Fruit fly (Drosophila melanogaster) whole organism, embryonic: ENCODE measurements around the gene CG31638.
A peak's percentile ranks its signal among the peaks of the same experiment; 100 is the strongest.

Experiments used
- B-H2 ChIP-seq: fragments of 200-800 bp; sonication (Bioruptor generic); optimal IDR thresholded peaks from 2 replicates; lab custom pipeline; 2018; ENCODE audit warnings: missing biosample characterization, mild to moderate bottlenecking, missing genetic modification characterization
- CG10565 ChIP-seq: fragments of 200-800 bp; sonication (Bioruptor generic); optimal IDR thresholded peaks from 3 replicates; lab custom pipeline; 2016; ENCODE audit warnings: missing biosample characterization, mild to moderate bottlenecking, missing genetic modification characterization
- CG11504 ChIP-seq: fragments of 200-800 bp; sonication (Bioruptor generic); optimal IDR thresholded peaks from 3 replicates; lab custom pipeline; 2019; ENCODE audit warnings: missing biosample characterization, mild to moderate bottlenecking, missing genetic modification characterization, moderate library complexity
- CG11695 ChIP-seq: fragments of 200-800 bp; sonication (Bioruptor generic); IDR thresholded peaks from 3 replicates; pipeline ENCODE4 v1.3.6; 2022; ENCODE audit warnings: missing biosample characterization, missing genetic modification characterization
- CG12071 ChIP-seq: fragments of 200-800 bp; sonication (Bioruptor generic); optimal IDR thresholded peaks from 3 replicates; lab custom pipeline; 2018; ENCODE audit warnings: missing biosample characterization, mild to moderate bottlenecking, missing genetic modification characterization
- CG12942 ChIP-seq: fragments of 200-800 bp; sonication (Bioruptor generic); optimal IDR thresholded peaks from 3 replicates; lab custom pipeline; 2016; ENCODE audit warnings: missing biosample characterization, missing genetic modification characterization
- CG13296 ChIP-seq: fragments of 200-800 bp; sonication (Bioruptor generic); optimal IDR thresholded peaks from 3 replicates; lab custom pipeline; 2018; ENCODE audit warnings: missing biosample characterization, mild to moderate bottlenecking, missing genetic modification characterization
- CG16863 ChIP-seq: fragments of 200-800 bp; sonication (Bioruptor generic); optimal IDR thresholded peaks from 3 replicates; lab custom pipeline; 2016; ENCODE audit warnings: missing biosample characterization, missing genetic modification characterization
- CG17359 ChIP-seq: fragments of 200-800 bp; sonication (Bioruptor generic); optimal IDR thresholded peaks from 3 replicates; lab custom pipeline; 2018; ENCODE audit warnings: missing biosample characterization, mild to moderate bottlenecking, missing genetic modification characterization, moderate library complexity
- CG18599 ChIP-seq: fragments of 200-800 bp; sonication (Bioruptor generic); optimal IDR thresholded peaks from 3 replicates; lab custom pipeline; 2017; ENCODE audit warnings: missing biosample characterization, missing genetic modification characterization, mild to moderate bottlenecking, moderate library complexity, missing genetic modification reagents
- CG5953 ChIP-seq: fragments of 200-800 bp; sonication (Bioruptor generic); IDR thresholded peaks from 2 replicates; pipeline ENCODE4 v1.3.6; 2022; ENCODE audit warnings: missing biosample characterization, missing genetic modification characterization
- CG6689 ChIP-seq: fragments of 200-800 bp; sonication (Bioruptor generic); IDR thresholded peaks from 2 replicates; pipeline ENCODE4 v1.3.6; 2022; ENCODE audit warnings: missing biosample characterization, missing genetic modification characterization
- CG6791 ChIP-seq: fragments of 200-800 bp; sonication (Bioruptor generic); IDR thresholded peaks from 3 replicates; pipeline ENCODE4 v1.3.6; 2022; ENCODE audit warnings: missing biosample characterization, missing genetic modification characterization; ENCODE audit not compliant: partially characterized antibody
- CG7556 ChIP-seq: fragments of 200-800 bp; sonication (Bioruptor generic); optimal IDR thresholded peaks from 2 replicates; lab custom pipeline; 2017; ENCODE audit warnings: missing biosample characterization, mild to moderate bottlenecking, missing genetic modification characterization
- CG7745 ChIP-seq: fragments of 200-800 bp; sonication (Bioruptor generic); optimal IDR thresholded peaks from 2 replicates; lab custom pipeline; 2018; ENCODE audit warnings: missing biosample characterization, mild to moderate bottlenecking, missing genetic modification characterization, moderate library complexity
- CG7987 ChIP-seq: fragments of 200-800 bp; sonication (Bioruptor generic); optimal IDR thresholded peaks from 2 replicates; lab custom pipeline; 2018; ENCODE audit warnings: missing biosample characterization, mild to moderate bottlenecking, missing genetic modification characterization, moderate library complexity
- CG8290 ChIP-seq, 3 experiments: fragments of 200-800 bp; sonication (Bioruptor generic); optimal IDR thresholded peaks; 2 replicates each; lab custom pipeline; 2016 to 2019; ENCODE audit warnings: missing biosample characterization in 3 of 3, missing genetic modification characterization in 3 of 3, mild to moderate bottlenecking in 2 of 3, moderate library complexity in 1 of 3
- CG8388 ChIP-seq: fragments of 200-800 bp; sonication (Bioruptor generic); optimal IDR thresholded peaks from 2 replicates; lab custom pipeline; 2019; ENCODE audit warnings: missing biosample characterization, mild to moderate bottlenecking, missing genetic modification characterization, moderate library complexity
- CG9727 ChIP-seq: fragments of 200-800 bp; sonication (Bioruptor generic); optimal IDR thresholded peaks from 3 replicates; lab custom pipeline; 2017; ENCODE audit warnings: missing biosample characterization, mild to moderate bottlenecking, missing genetic modification characterization
- Ets97D ChIP-seq: fragments of 200-800 bp; sonication (Bioruptor generic); optimal IDR thresholded peaks from 3 replicates; lab custom pipeline; 2016; ENCODE audit warnings: missing biosample characterization, missing genetic modification characterization
- Fer3 ChIP-seq: fragments of 200-800 bp; sonication (Bioruptor generic); optimal IDR thresholded peaks from 2 replicates; lab custom pipeline; 2018; ENCODE audit warnings: missing biosample characterization, mild to moderate bottlenecking, missing genetic modification characterization, moderate library complexity
- HLH4C ChIP-seq: fragments of 200-800 bp; sonication (Bioruptor generic); IDR thresholded peaks from 3 replicates; pipeline ENCODE4 v1.3.6; 2022; ENCODE audit warnings: missing biosample characterization, missing genetic modification characterization; ENCODE audit not compliant: partially characterized antibody
- Hsf ChIP-seq: fragments of 200-800 bp; sonication (Bioruptor generic); optimal IDR thresholded peaks from 3 replicates; lab custom pipeline; 2016; ENCODE audit warnings: missing biosample characterization, missing genetic modification characterization
- NfI ChIP-seq: fragments of 200-800 bp; sonication (Bioruptor generic); optimal IDR thresholded peaks from 3 replicates; lab custom pipeline; 2018; ENCODE audit warnings: missing biosample characterization, mild to moderate bottlenecking, missing genetic modification characterization, moderate library complexity
- Rx ChIP-seq: fragments of 200-800 bp; sonication (Bioruptor generic); IDR thresholded peaks from 2 replicates; pipeline ENCODE4 v1.3.6; 2022; ENCODE audit warnings: missing biosample characterization, missing genetic modification characterization
- Side ChIP-seq: fragments of 200-800 bp; sonication (Bioruptor generic); optimal IDR thresholded peaks from 2 replicates; lab custom pipeline; 2016; ENCODE audit warnings: missing biosample characterization, missing genetic modification characterization
- cas ChIP-seq: fragments of 200-800 bp; sonication (Bioruptor generic); IDR thresholded peaks from 2 replicates; pipeline ENCODE4 v1.3.6; 2022; ENCODE audit warnings: missing biosample characterization, missing genetic modification characterization
- caup ChIP-seq: fragments of 200-800 bp; sonication (Bioruptor generic); optimal IDR thresholded peaks from 3 replicates; lab custom pipeline; 2017; ENCODE audit warnings: missing biosample characterization, mild to moderate bottlenecking, missing genetic modification characterization, moderate library complexity; ENCODE audit not compliant: severe bottlenecking
- chif ChIP-seq, 2 experiments: fragments of 200-800 bp; sonication (Bioruptor generic); optimal IDR thresholded peaks; 3 replicates each; lab custom pipeline; 2016; ENCODE audit warnings: missing biosample characterization in 2 of 2, missing genetic modification characterization in 2 of 2
- chm ChIP-seq: fragments of 200-800 bp; sonication (Bioruptor generic); IDR thresholded peaks from 2 replicates; pipeline ENCODE4 v1.3.6; 2022; ENCODE audit warnings: missing biosample characterization, missing genetic modification characterization
- cwo ChIP-seq: fragments of 200-800 bp; sonication (Bioruptor generic); optimal IDR thresholded peaks from 3 replicates; lab custom pipeline; 2017; ENCODE audit warnings: missing biosample characterization, missing genetic modification characterization, mild to moderate bottlenecking, moderate library complexity, missing genetic modification reagents
- esg ChIP-seq: fragments of 200-800 bp; sonication (Bioruptor generic); conservative IDR thresholded peaks from 2 replicates; pipeline ENCODE4 v1.3.6; 2022; ENCODE audit warnings: missing biosample characterization, missing genetic modification characterization
- grn ChIP-seq: fragments of 200-800 bp; sonication (Bioruptor generic); optimal IDR thresholded peaks from 3 replicates; lab custom pipeline; 2017; ENCODE audit warnings: missing biosample characterization, missing genetic modification characterization
- her ChIP-seq: fragments of 200-800 bp; sonication (Bioruptor generic); optimal IDR thresholded peaks from 2 replicates; lab custom pipeline; 2016; ENCODE audit warnings: missing biosample characterization, missing genetic modification characterization
- nau ChIP-seq: fragments of 200-800 bp; sonication (Bioruptor generic); optimal IDR thresholded peaks from 3 replicates; lab custom pipeline; 2017; ENCODE audit warnings: missing biosample characterization, mild to moderate bottlenecking, missing genetic modification characterization, missing genetic modification reagents
- nmo ChIP-seq: fragments of 200-800 bp; sonication (Bioruptor generic); optimal IDR thresholded peaks from 2 replicates; lab custom pipeline; 2018; ENCODE audit warnings: missing biosample characterization, mild to moderate bottlenecking, missing genetic modification characterization, moderate library complexity
- odd ChIP-seq: fragments of 200-800 bp; sonication (Bioruptor generic); optimal IDR thresholded peaks from 2 replicates; lab custom pipeline; 2017; ENCODE audit warnings: missing biosample characterization, mild to moderate bottlenecking, missing genetic modification characterization
- p53 ChIP-seq: fragments of 200-800 bp; sonication (Bioruptor generic); optimal IDR thresholded peaks from 2 replicates; lab custom pipeline; 2016; ENCODE audit warnings: missing biosample characterization, missing genetic modification characterization
- pho ChIP-seq: fragments of 200-800 bp; sonication (Bioruptor generic); optimal IDR thresholded peaks from 2 replicates; lab custom pipeline; 2016; ENCODE audit warnings: missing biosample characterization, missing genetic modification characterization
- pros ChIP-seq: fragments of 200-800 bp; sonication (Bioruptor generic); optimal IDR thresholded peaks from 3 replicates; lab custom pipeline; 2019; ENCODE audit warnings: missing biosample characterization, mild to moderate bottlenecking, missing genetic modification characterization, moderate library complexity
- sob ChIP-seq: fragments of 200-800 bp; sonication (Bioruptor generic); IDR thresholded peaks from 2 replicates; pipeline ENCODE4 v1.3.6; 2022; ENCODE audit warnings: missing biosample characterization, missing genetic modification characterization
- sqz ChIP-seq: fragments of 200-800 bp; sonication (Bioruptor generic); optimal IDR thresholded peaks from 3 replicates; lab custom pipeline; 2018; ENCODE audit warnings: missing biosample characterization, mild to moderate bottlenecking, missing genetic modification characterization
- ttk ChIP-seq: fragments of 200-800 bp; sonication (Bioruptor generic); IDR thresholded peaks from 2 replicates; pipeline ENCODE4 v2.1.2; 2022; ENCODE audit warnings: missing biosample characterization, missing genetic modification characterization
- unpg ChIP-seq: fragments of 200-800 bp; sonication (Bioruptor generic); optimal IDR thresholded peaks from 3 replicates; lab custom pipeline; 2018; ENCODE audit warnings: missing biosample characterization, mild to moderate bottlenecking, missing genetic modification characterization, moderate library complexity
- wek ChIP-seq: fragments of 200-800 bp; sonication (Bioruptor generic); optimal IDR thresholded peaks from 3 replicates; lab custom pipeline; 2018; ENCODE audit warnings: missing biosample characterization, mild to moderate bottlenecking, missing genetic modification characterization, moderate library complexity

Gene CG31638

dm6 chr2L:6455955-6456599 is 34.8 kb upstream of the CG31638 start, which contains the start of gene frj (continued):
- TF ChIP-seq CG6689 (GFP tag; lab: Robert Waterston, UW) (peak; percentile 51), p53 (GFP tag; lab: Kevin White, UChicago) (peak; percentile 60), CG12942 (peak; percentile 70), Side (GFP tag; lab: Kevin White, UChicago) (peak; percentile 38), grn (no peak), Hsf (GFP tag; lab: Kevin White, UChicago) (peak; percentile 79), her (GFP tag; lab: Kevin White, UChicago) (peak; percentile 48), cas (peak; percentile 17; the same call in 1 of the 2 replicates), NfI (GFP tag; lab: Kevin White, UChicago) (peak; percentile 48), Rx (GFP tag; lab: Robert Waterston, UW) (peak; percentile 56), CG6791 (GFP tag; lab: Robert Waterston, UW) (peak; percentile 37; the same call in 2 of the 3 replicates), CG5953 (GFP tag; lab: Robert Waterston, UW) (no peak), CG7745 (tag; lab: Kevin White, UChicago) (no peak), CG16863 (GFP tag; lab: Kevin White, UChicago) (peak; percentile 57), B-H2 (no peak), pho (GFP tag; lab: Kevin White, UChicago) (peak; percentile 72), caup (GFP tag; lab: Kevin White, UChicago) (no peak)

DNA sequence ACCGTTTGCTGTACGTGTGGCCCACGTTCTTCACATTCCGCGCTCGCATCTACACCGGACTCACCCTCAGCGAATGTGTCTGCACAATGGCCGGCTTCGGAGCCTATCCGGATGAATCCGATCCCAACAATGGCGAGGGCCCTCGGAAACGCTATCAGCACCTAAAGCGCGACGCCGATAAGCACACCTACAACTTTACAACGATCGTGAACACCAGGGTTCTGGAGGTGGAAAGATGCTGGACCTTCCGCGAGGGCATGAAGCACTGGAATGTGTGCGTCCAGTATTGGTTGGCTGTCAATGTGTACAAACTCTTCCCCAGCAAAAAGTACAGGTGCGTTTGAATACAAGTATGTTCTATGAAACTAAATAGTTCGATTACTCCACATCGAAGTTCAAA is 33.3 kb upstream of the CG31638 start:
- TF ChIP-seq Fer3: no peak
- 0 out of 3 replicates have a peak, but pooled peaks have one; percentile 9 for TF ChIP-seq HLH4C
- TF ChIP-seq CG9727 (GFP tag; lab: Kevin White, UChicago): no peak

dm6 chr2L:6461497-6461896 is 29.4 kb upstream of the CG31638 start:
- TF ChIP-seq CG13296 (GFP tag; lab: Kevin White, UChicago) (peak; percentile 19), CG11695 (peak; percentile 63; the same call in 1 of the 3 replicates), unpg (peak; percentile 46), pros (GFP tag; lab: Kevin White, UChicago) (no peak), esg (GFP tag; lab: Robert Waterston, UW) (no peak), chm (GFP tag; lab: Robert Waterston, UW) (peak; percentile 44; the same call in 1 of the 2 replicates), CG11504 (tag; lab: Kevin White, UChicago) (peak; percentile 46), CG7556 (GFP tag; lab: Kevin White, UChicago) (no peak), CG18599 (GFP tag; lab: Kevin White, UChicago) (peak; percentile 42), odd (peak; percentile 59), CG7987 (GFP tag; lab: Kevin White, UChicago) (peak; percentile 65), cwo (GFP tag; lab: Kevin White, UChicago) (no peak), sqz (GFP tag; lab: Kevin White, UChicago) (peak; percentile 15), CG10565 (GFP tag; lab: Kevin White, UChicago) (no peak), Fer3 (peak; percentile 37), nmo (GFP tag; lab: Kevin White, UChicago) (peak; percentile 9), CG8290 (GFP tag; optimal IDR thresholded peaks at IDR 0.05; lab: Kevin White, UChicago) (no peak), CG8290 (tag; optimal IDR thresholded peaks at IDR 0.05; lab: Kevin White, UChicago) (peak; percentile 28 to 58), grn (no peak), CG17359 (tag; lab: Kevin White, UChicago) (peak; percentile 59), chif (GFP tag; optimal IDR thresholded peaks at IDR 0.05; lab: Kevin White, UChicago) (peak in 1 of 2 experiments; percentile 34), Ets97D (no peak), ttk (GFP tag; lab: Robert Waterston, UW) (0 out of 2 replicates have a peak, but pooled peaks have one; percentile 15), sob (GFP tag; lab: Robert Waterston, UW) (0 out of 2 replicates have a peak, but pooled peaks have one; percentile 25), wek (GFP tag; lab: Kevin White, UChicago) (peak; percentile 76), CG8388 (peak; percentile 44), nau (GFP tag; lab: Kevin White, UChicago) (peak; percentile 56), CG12071 (GFP tag; lab: Kevin White, UChicago) (peak; percentile 75)
